Fruit fly (Drosophila melanogaster): ENCODE measurements around the gene CG5758.

The CG5758 gene

DNA sequence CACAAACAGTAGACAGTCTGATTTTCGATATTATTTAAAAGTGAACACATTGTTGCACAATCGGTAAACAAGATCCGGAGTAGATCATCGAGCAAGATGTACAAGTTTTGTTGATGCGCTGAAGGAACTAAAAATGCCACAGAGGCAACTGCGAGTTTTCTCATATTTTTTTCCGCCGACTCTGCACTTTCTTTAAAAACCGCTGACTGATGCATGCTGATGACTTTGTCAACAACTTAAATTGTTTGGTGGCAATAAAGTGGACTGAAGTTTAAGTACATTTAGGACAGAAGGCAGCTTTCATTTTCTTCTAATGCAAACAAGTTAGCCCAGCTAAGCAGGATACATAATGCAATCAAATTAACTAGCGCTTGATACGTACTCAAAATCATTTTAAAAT lies 7.4 kb upstream of the CG5758 start:
- TF ChIP-seq CG14655 (GFP tag; optimal IDR thresholded peaks at IDR 0.05) (no peak), CG15710 (tag; optimal IDR thresholded peaks at IDR 0.05) (no peak), gl (tag; optimal IDR thresholded peaks at IDR 0.05) (no peak), Ets98B (GFP tag; IDR thresholded peaks at IDR 0.05) (no peak), CG13204 (GFP tag; optimal IDR thresholded peaks at IDR 0.05) (no peak)

DNA sequence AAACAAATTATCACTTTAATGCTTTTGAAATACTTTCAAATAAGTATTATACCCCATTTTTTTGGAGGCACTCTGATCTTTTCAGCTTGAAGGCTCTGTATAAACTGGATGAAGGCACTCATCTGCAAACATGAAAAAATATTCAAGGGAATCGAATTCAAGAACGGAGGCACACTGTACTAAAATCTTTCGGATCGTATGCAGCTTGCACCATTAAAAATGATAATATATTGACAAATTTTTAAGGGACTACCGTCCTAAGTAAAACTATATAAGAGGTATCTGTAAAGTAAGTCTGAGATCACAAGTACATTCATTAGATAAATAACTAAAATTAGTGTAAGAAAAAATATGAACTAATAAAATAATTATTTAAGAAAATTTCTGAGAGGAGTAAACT lies 6.7 kb upstream of the CG5758 start, which contains the start of gene CG44476:
TSS of gene CG44476 (minus strand) at position 101 of the 400 bp plus-strand sequence.
- no peak for TF ChIP-seq rn (GFP tag; IDR thresholded peaks at IDR 0.05)
- TF ChIP-seq Pif1A (GFP tag; optimal IDR thresholded peaks at IDR 0.05), result no peak
- no peak for TF ChIP-seq gl (tag; optimal IDR thresholded peaks at IDR 0.05)
- no peak for TF ChIP-seq CG9948 (tag; optimal IDR thresholded peaks at IDR 0.05)
- TF ChIP-seq Snoo (tag; optimal IDR thresholded peaks at IDR 0.05), result no peak
- no peak for TF ChIP-seq Pif1B (GFP tag; optimal IDR thresholded peaks at IDR 0.05)
- no peak for TF ChIP-seq CG8159 (tag; optimal IDR thresholded peaks at IDR 0.05)
- TF ChIP-seq CG8301 (tag; optimal IDR thresholded peaks at IDR 0.05), result no peak
- no peak for TF ChIP-seq CG17806 (tag; optimal IDR thresholded peaks at IDR 0.05)
- TF ChIP-seq fd96Ca (GFP tag; IDR thresholded peaks at IDR 0.05), result no peak
- TF ChIP-seq CG13204 (GFP tag; optimal IDR thresholded peaks at IDR 0.05), result no peak
- no peak for TF ChIP-seq CG4496 (GFP tag; IDR thresholded peaks at IDR 0.05)
- no peak for TF ChIP-seq CG12605 (GFP tag; IDR thresholded peaks at IDR 0.05)
- no peak for TF ChIP-seq CG32121 (GFP tag; IDR thresholded peaks at IDR 0.05)
- no peak for TF ChIP-seq CG15710 (tag; optimal IDR thresholded peaks at IDR 0.05)
- no peak for TF ChIP-seq Ets98B (GFP tag; IDR thresholded peaks at IDR 0.05)

DNA sequence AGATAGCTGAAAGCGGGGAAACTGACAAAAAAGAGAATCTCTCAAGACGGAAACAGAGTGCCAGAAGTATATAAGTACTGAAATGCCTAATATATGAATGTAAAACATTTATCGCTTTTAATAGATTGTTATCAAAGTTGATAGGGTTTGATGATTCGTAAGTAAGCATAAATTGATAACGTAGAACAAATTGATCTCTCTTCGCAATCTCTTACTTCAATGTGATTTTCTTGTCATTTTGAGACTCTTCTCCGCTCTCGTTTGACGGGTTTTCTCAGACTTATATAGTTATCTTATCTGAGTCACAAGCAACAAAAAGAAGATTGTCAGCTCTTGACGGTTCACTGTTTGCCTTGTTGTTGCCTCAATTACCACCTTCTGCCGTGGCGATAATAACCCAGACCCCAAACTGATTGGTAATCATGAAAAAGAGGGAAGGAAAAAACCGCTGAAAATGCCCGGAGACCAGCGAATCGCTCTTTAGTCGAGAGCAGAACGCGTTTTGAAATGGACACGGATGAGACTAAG lies 5.6 kb upstream of the CG5758 start, which contains the start of gene CG15152:
TSS of gene CG15152 (plus strand) at position 372 of the 528 bp plus-strand sequence.
- TF ChIP-seq CG32121 (GFP tag; IDR thresholded peaks at IDR 0.05), result no peak
- 0 out of 2 replicates have a peak, but pooled peaks have one; percentile 14 for TF ChIP-seq CG10348 (GFP tag; IDR thresholded peaks at IDR 0.05)
- no peak for TF ChIP-seq gl (tag; optimal IDR thresholded peaks at IDR 0.05)
- no peak for TF ChIP-seq Pif1B (GFP tag; optimal IDR thresholded peaks at IDR 0.05)
- no peak for TF ChIP-seq CG9948 (tag; optimal IDR thresholded peaks at IDR 0.05)

DNA sequence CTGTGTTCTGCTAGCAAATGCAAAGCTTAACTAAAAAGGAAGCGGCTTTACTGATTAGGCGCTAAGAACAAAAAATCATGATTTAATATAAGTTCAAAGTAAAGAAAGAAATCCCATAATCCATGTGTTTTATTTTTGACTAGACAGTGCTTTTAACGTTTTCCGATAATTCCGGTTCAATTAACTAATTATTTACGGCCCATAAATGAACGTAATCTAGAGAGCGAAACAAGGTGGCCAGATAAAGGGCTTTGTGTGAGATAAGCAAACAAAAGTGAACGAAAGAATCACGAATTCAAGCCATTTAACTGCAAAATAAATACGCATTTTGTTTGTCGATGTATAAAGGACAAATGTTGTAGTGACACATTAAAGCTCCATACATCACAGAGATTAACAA lies 4.7 kb upstream of the CG5758 start:
- no peak for TF ChIP-seq CG32121 (GFP tag; IDR thresholded peaks at IDR 0.05)
- no peak for TF ChIP-seq rn (GFP tag; IDR thresholded peaks at IDR 0.05)
- TF ChIP-seq Snoo (tag; optimal IDR thresholded peaks at IDR 0.05), result no peak
- no peak for TF ChIP-seq CG12605 (GFP tag; IDR thresholded peaks at IDR 0.05)
- TF ChIP-seq CG14655 (GFP tag; optimal IDR thresholded peaks at IDR 0.05), result no peak
- no peak for TF ChIP-seq Pif1A (GFP tag; optimal IDR thresholded peaks at IDR 0.05)
- no peak for TF ChIP-seq EcR (GFP tag; optimal IDR thresholded peaks at IDR 0.05)
- TF ChIP-seq CG13204 (GFP tag; optimal IDR thresholded peaks at IDR 0.05), result no peak

DNA sequence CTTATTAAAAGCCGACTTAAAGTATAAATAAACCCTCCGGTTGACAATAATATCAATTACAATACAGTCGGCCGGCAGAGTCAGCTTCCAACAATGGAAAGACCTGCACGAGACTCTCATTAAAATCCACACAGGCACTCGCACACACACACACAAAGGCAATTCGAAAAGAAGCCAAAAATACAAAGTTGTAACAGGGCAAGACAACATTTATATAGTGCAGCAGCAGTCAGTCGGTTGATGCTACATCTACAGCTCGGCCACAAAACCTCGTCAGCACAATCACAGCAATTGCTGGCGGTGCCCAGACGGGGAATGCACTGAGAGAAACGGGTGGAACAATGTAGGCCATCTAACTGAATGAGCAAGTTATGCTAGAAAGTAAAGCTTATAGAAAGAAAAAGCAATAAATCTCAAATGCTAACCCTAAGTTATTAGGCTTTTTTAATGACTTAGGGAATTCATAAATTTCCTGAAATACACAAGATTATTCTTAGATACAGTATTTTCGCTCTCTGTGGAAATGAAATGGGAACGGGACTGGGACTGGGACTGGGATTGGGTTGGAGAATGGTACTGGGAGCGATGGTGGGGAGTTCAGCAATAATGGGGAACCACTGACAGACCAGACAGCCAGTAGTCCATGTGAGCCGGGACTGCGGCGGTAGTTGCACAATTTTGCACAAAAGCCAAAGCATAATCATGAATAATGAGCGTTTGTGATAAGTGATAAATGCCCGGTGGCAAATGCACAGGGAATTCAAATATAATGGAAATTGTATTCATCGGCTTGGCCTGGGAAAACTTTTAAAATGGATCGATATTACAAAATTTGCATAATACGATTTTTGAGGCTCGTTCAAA lies 1.8 kb downstream of the CG5758 start:
- peak; percentile 97 for TF ChIP-seq CG8159 (tag; optimal IDR thresholded peaks at IDR 0.05)
- peak; percentile 98 for TF ChIP-seq CG14655 (GFP tag; optimal IDR thresholded peaks at IDR 0.05)
- peak; percentile 95 for TF ChIP-seq CG12605 (GFP tag; IDR thresholded peaks at IDR 0.05)
- TF ChIP-seq CG32121 (GFP tag; IDR thresholded peaks at IDR 0.05), result peak; percentile 96
- peak; percentile 75 for TF ChIP-seq EcR (GFP tag; optimal IDR thresholded peaks at IDR 0.05)
- peak; percentile 98 for TF ChIP-seq Pif1A (GFP tag; optimal IDR thresholded peaks at IDR 0.05)
- TF ChIP-seq CG34367 (tag; optimal IDR thresholded peaks at IDR 0.05), result peak; percentile 95
- peak; percentile 94 for TF ChIP-seq gl (tag; optimal IDR thresholded peaks at IDR 0.05)
- peak; percentile 94 for TF ChIP-seq Snoo (tag; optimal IDR thresholded peaks at IDR 0.05)
- TF ChIP-seq CG10348 (GFP tag; IDR thresholded peaks at IDR 0.05), result peak; percentile 81
- TF ChIP-seq CG4496 (GFP tag; IDR thresholded peaks at IDR 0.05), result peak; percentile 98
- TF ChIP-seq CG9948 (tag; optimal IDR thresholded peaks at IDR 0.05), result peak; percentile 97
- peak; percentile 96 for TF ChIP-seq D1 (tag; optimal IDR thresholded peaks at IDR 0.05)
- peak; percentile 97 for TF ChIP-seq Ets98B (GFP tag; IDR thresholded peaks at IDR 0.05)
- TF ChIP-seq fd96Ca (GFP tag; IDR thresholded peaks at IDR 0.05), result peak; percentile 98
- peak; percentile 91 for TF ChIP-seq CG13204 (GFP tag; optimal IDR thresholded peaks at IDR 0.05)
- peak; percentile 98 for TF ChIP-seq CG15710 (tag; optimal IDR thresholded peaks at IDR 0.05)
- peak; percentile 97 for TF ChIP-seq CG8301 (tag; optimal IDR thresholded peaks at IDR 0.05)
- no peak; the same call in none of the 2 replicates for TF ChIP-seq rn (GFP tag; IDR thresholded peaks at IDR 0.05)
- peak; percentile 97 for TF ChIP-seq Pif1B (GFP tag; optimal IDR thresholded peaks at IDR 0.05)
- TF ChIP-seq CG17806 (tag; optimal IDR thresholded peaks at IDR 0.05), result peak; percentile 98

DNA sequence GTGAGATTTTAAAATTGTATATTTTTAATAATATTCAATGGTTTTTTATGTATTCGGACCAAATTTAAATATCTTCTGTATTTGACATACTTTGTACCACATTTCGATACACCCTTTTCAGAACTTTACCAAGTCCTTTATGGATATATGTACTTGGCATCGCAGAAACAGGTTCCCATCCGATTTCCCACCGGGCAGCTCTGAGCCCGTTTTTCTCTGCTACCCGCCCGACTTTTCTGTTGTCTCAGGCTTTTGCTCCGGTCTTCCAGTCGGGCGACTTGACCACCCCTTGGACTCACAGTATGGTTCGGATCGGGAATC lies 2.4 kb downstream of the CG5758 start:
- TF ChIP-seq CG4496 (GFP tag; IDR thresholded peaks at IDR 0.05) (0 out of 3 replicates have a peak, but pooled peaks have one; percentile 6), D1 (tag; optimal IDR thresholded peaks at IDR 0.05) (no peak), CG9948 (tag; optimal IDR thresholded peaks at IDR 0.05) (peak; percentile 81), CG14655 (GFP tag; optimal IDR thresholded peaks at IDR 0.05) (peak; percentile 79), CG17806 (tag; optimal IDR thresholded peaks at IDR 0.05) (peak; percentile 73), CG32121 (GFP tag; IDR thresholded peaks at IDR 0.05) (peak; percentile 19; the same call in 1 of the 2 replicates), gl (tag; optimal IDR thresholded peaks at IDR 0.05) (no peak), CG15710 (tag; optimal IDR thresholded peaks at IDR 0.05) (peak; percentile 71), Pif1A (GFP tag; optimal IDR thresholded peaks at IDR 0.05) (peak; percentile 10), Ets98B (GFP tag; IDR thresholded peaks at IDR 0.05) (no peak), rn (GFP tag; IDR thresholded peaks at IDR 0.05) (no peak), CG13204 (GFP tag; optimal IDR thresholded peaks at IDR 0.05) (no peak), CG8301 (tag; optimal IDR thresholded peaks at IDR 0.05) (peak; percentile 77), CG10348 (GFP tag; IDR thresholded peaks at IDR 0.05) (peak; percentile 37; the same call in 1 of the 2 replicates), CG12605 (GFP tag; IDR thresholded peaks at IDR 0.05) (no peak), EcR (GFP tag; optimal IDR thresholded peaks at IDR 0.05) (peak; percentile 12), Snoo (tag; optimal IDR thresholded peaks at IDR 0.05) (no peak), fd96Ca (GFP tag; IDR thresholded peaks at IDR 0.05) (peak; percentile 44; the same call in 2 of the 3 replicates), CG8159 (tag; optimal IDR thresholded peaks at IDR 0.05) (peak; percentile 81), Pif1B (GFP tag; optimal IDR thresholded peaks at IDR 0.05) (peak; percentile 39), CG34367 (tag; optimal IDR thresholded peaks at IDR 0.05) (peak; percentile 81)

Data from whole organism, pupa.